Fruit fly (Drosophila melanogaster) whole organism, embryonic: ENCODE measurements around the gene SPR.
A peak's percentile ranks its signal among the peaks of the same experiment; 100 is the strongest.

Experiments used
- Adf1 ChIP-seq: fragments of 200-800 bp; sonication (Bioruptor generic); IDR thresholded peaks from 2 replicates; pipeline ENCODE4 v1.3.6; 2022; ENCODE audit warnings: missing biosample characterization, missing genetic modification characterization
- CG15073 ChIP-seq: fragments of 200-800 bp; sonication (Bioruptor generic); optimal IDR thresholded peaks from 2 replicates; lab custom pipeline; 2016; ENCODE audit warnings: missing biosample characterization, missing genetic modification characterization
- CG1529 ChIP-seq: fragments of 200-800 bp; sonication (Bioruptor generic); optimal IDR thresholded peaks from 3 replicates; lab custom pipeline; 2018; ENCODE audit warnings: missing biosample characterization, missing genetic modification characterization
- CG6689 ChIP-seq: fragments of 200-800 bp; sonication (Bioruptor generic); IDR thresholded peaks from 2 replicates; pipeline ENCODE4 v1.3.6; 2022; ENCODE audit warnings: missing biosample characterization, missing genetic modification characterization
- CG9727 ChIP-seq: fragments of 200-800 bp; sonication (Bioruptor generic); optimal IDR thresholded peaks from 3 replicates; lab custom pipeline; 2017; ENCODE audit warnings: missing biosample characterization, mild to moderate bottlenecking, missing genetic modification characterization
- Kr ChIP-seq: fragments of 200-800 bp; sonication (Bioruptor generic); optimal IDR thresholded peaks from 2 replicates; lab custom pipeline; 2017; ENCODE audit warnings: missing biosample characterization, mild to moderate bottlenecking, missing genetic modification characterization
- Med ChIP-seq: fragments of 200-800 bp; sonication (Bioruptor generic); peaks from one replicate; lab custom pipeline; 2016; ENCODE audit warnings: missing biosample characterization, missing genetic modification characterization, mild to moderate bottlenecking, inconsistent platforms, moderate library complexity
- Mes4 ChIP-seq: fragments of 200-800 bp; sonication (Bioruptor generic); optimal IDR thresholded peaks from 2 replicates; lab custom pipeline; 2016; ENCODE audit warnings: missing biosample characterization, missing genetic modification characterization
- Oaz ChIP-seq: fragments of 200-800 bp; sonication (Bioruptor generic); IDR thresholded peaks from 2 replicates; pipeline ENCODE4 v1.3.6; 2022; ENCODE audit warnings: missing biosample characterization, missing genetic modification characterization
- trh ChIP-seq: fragments of 200-800 bp; sonication (Bioruptor generic); optimal IDR thresholded peaks from 2 replicates; lab custom pipeline; 2016; ENCODE audit warnings: missing biosample characterization, missing genetic modification characterization

dm6 chrX:5417836-5418554, 28.5 kb upstream of the SPR start:
- no peak for TF ChIP-seq trh
- no peak for TF ChIP-seq CG15073 (GFP tag; lab: Kevin White, UChicago)
- no peak for TF ChIP-seq Adf1 (GFP tag; lab: Robert Waterston, UW)
- peak; percentile 77 for TF ChIP-seq Med (GFP tag; lab: Kevin White, UChicago)
- TF ChIP-seq Oaz (GFP tag; lab: Robert Waterston, UW) = no peak
- TF ChIP-seq CG9727 (GFP tag; lab: Kevin White, UChicago) = no peak
- no peak for TF ChIP-seq CG1529
- TF ChIP-seq Mes4 = no peak
- TF ChIP-seq CG6689 (GFP tag; lab: Robert Waterston, UW) = no peak
- no peak for TF ChIP-seq Kr (GFP tag; lab: Kevin White, UChicago)
